Fruit fly (Drosophila melanogaster) Kc167 (cell line): ENCODE data around the gene CG9289.

Experiments
- Myc ChIP-seq: fragments of >200 bp; optimal IDR thresholded peaks from 2 replicates; lab custom pipeline; 2017; ENCODE audit warnings: missing external identifiers
- Sin3A ChIP-seq: fragments of >200 bp; optimal IDR thresholded peaks from 2 replicates; lab custom pipeline; 2018; ENCODE audit warnings: missing external identifiers
- h ChIP-seq: fragments of >200 bp; optimal IDR thresholded peaks from 3 replicates; lab custom pipeline; 2018; ENCODE audit warnings: missing external identifiers
- insv ChIP-seq: fragments of >200 bp; optimal IDR thresholded peaks from 3 replicates; lab custom pipeline; 2018; ENCODE audit warnings: missing external identifiers
- psq ChIP-seq: fragments of >200 bp; optimal IDR thresholded peaks from 2 replicates; lab custom pipeline; 2017; ENCODE audit warnings: missing external identifiers

- no peak for TF ChIP-seq Sin3A (lab: Kevin White, UChicago)
- no peak for TF ChIP-seq h (lab: Kevin White, UChicago)
- no peak for TF ChIP-seq Myc (lab: Kevin White, UChicago)
- no peak for TF ChIP-seq insv (lab: Kevin White, UChicago)
- no peak for TF ChIP-seq psq
These were observed 6.7 kb upstream of the CG9289 start for dm6 chr2L:8690913-8691291.
